Worm (Caenorhabditis elegans) whole organism, young adult: Measurements from ENCODE around the gene Y39A1C.1.

Experiments
- B0035.1 ChIP-seq: sonication (generic microtip); optimal IDR thresholded peaks from 2 replicates; lab custom pipeline; 2016; ENCODE audit warnings: missing genetic modification characterization, mild to moderate bottlenecking, missing compliant biosample characterization, missing genotype, missing genetic modification reagents
- B0336.3 ChIP-seq: fragments of 200-800 bp; sonication (Bioruptor generic); IDR thresholded peaks from 2 replicates; pipeline ENCODE4 v1.3.6; 2022; ENCODE audit warnings: missing genetic modification characterization, missing compliant biosample characterization
- C06A6.2 ChIP-seq: fragments of 200-800 bp; sonication (Bioruptor generic); conservative IDR thresholded peaks from 2 replicates; pipeline ENCODE4 v1.3.6; 2022; ENCODE audit warnings: missing genetic modification characterization, missing compliant biosample characterization
- D2030.7 ChIP-seq: fragments of 200-800 bp; sonication (Bioruptor generic); IDR thresholded peaks from 2 replicates; pipeline ENCODE4 v1.3.6; 2022; ENCODE audit warnings: missing genetic modification reagents, missing genetic modification characterization, missing compliant biosample characterization
- F37B4.10 ChIP-seq: fragments of 200-800 bp; sonication (Bioruptor generic); IDR thresholded peaks from 2 replicates; pipeline ENCODE4 v1.3.6; 2022; ENCODE audit warnings: missing genetic modification characterization, missing compliant biosample characterization
- F49E8.2 ChIP-seq: sonication (generic microtip); optimal IDR thresholded peaks from 3 replicates; lab custom pipeline; 2017; ENCODE audit warnings: missing genetic modification characterization, mild to moderate bottlenecking, missing compliant biosample characterization, antibody characterized with exemption, moderate library complexity; ENCODE audit not compliant: insufficient read depth
- F52B5.7 ChIP-seq: sonication (generic microtip); optimal IDR thresholded peaks from 2 replicates; lab custom pipeline; 2016; ENCODE audit warnings: mild to moderate bottlenecking, missing genetic modification characterization, missing compliant biosample characterization
- F55B11.4 ChIP-seq: sonication (generic microtip); optimal IDR thresholded peaks from 2 replicates; lab custom pipeline; 2016; ENCODE audit warnings: missing compliant biosample characterization, missing genetic modification characterization, borderline replicate concordance; ENCODE audit not compliant: insufficient read depth
- T07F8.4 ChIP-seq: sonication (generic microtip); optimal IDR thresholded peaks from 2 replicates; lab custom pipeline; 2016; ENCODE audit warnings: mild to moderate bottlenecking, missing genetic modification characterization, moderate library complexity, missing compliant biosample characterization
- T26A5.8 ChIP-seq: sonication (generic microtip); optimal IDR thresholded peaks from 2 replicates; lab custom pipeline; 2016; ENCODE audit warnings: missing genetic modification characterization, missing compliant biosample characterization
- Y56A3A.18 ChIP-seq: fragments of 200-800 bp; sonication (Bioruptor generic); IDR thresholded peaks from 2 replicates; pipeline ENCODE4 v1.3.6; 2022; ENCODE audit warnings: missing genetic modification reagents, missing genetic modification characterization, missing compliant biosample characterization
- Y79H2A.3 ChIP-seq: fragments of 200-800 bp; sonication (Bioruptor generic); conservative IDR thresholded peaks from 2 replicates; pipeline ENCODE4 v1.3.6; 2022; ENCODE audit warnings: missing genetic modification reagents, missing genetic modification characterization, missing compliant biosample characterization
- Y95B8A.8 ChIP-seq: fragments of 200-800 bp; sonication (Bioruptor generic); IDR thresholded peaks from 2 replicates; pipeline ENCODE4 v1.3.6; 2022; ENCODE audit warnings: missing genetic modification reagents, missing genetic modification characterization, missing compliant biosample characterization
- ZK185.1 ChIP-seq: sonication (generic microtip); optimal IDR thresholded peaks from 2 replicates; lab custom pipeline; 2016; ENCODE audit warnings: mild to moderate bottlenecking, missing genetic modification characterization, missing compliant biosample characterization; ENCODE audit not compliant: poor library complexity, severe bottlenecking
- ama-1 ChIP-seq, 3 experiments: fragments of 150-350 bp in 1 of 3; sonication (generic microtip) in 2 of 3; optimal IDR thresholded peaks; 2 replicates each; lab custom pipeline; 2014 to 2018; ENCODE audit warnings: missing biosample characterization in 2 of 3, missing genetic modification characterization in 2 of 3, missing genetic modification reagents in 2 of 3
- aptf-2 ChIP-seq: fragments of 200-800 bp; sonication (Bioruptor generic); conservative IDR thresholded peaks from 2 replicates; pipeline ENCODE4 v1.3.6; 2022; ENCODE audit warnings: missing genetic modification reagents, missing genetic modification characterization, missing compliant biosample characterization
- bed-2 ChIP-seq: fragments of 200-800 bp; sonication (Bioruptor generic); IDR thresholded peaks from 2 replicates; pipeline ENCODE4 v1.3.6; 2022; ENCODE audit warnings: missing genetic modification reagents, missing genetic modification characterization, missing compliant biosample characterization
- cebp-1 ChIP-seq, 2 experiments: fragments of 200-800 bp in 1 of 2; sonication (Bioruptor generic) in 1 of 2; sonication (generic microtip) in 1 of 2; IDR thresholded peaks in 1 of 2; optimal IDR thresholded peaks in 1 of 2; 2 replicates each; pipeline versions ENCODE4 v1.3.6 to Lab custom; 2017 to 2022; ENCODE audit warnings: missing compliant biosample characterization in 2 of 2, missing genetic modification characterization in 2 of 2, mild to moderate bottlenecking in 1 of 2, missing genetic modification reagents in 1 of 2, moderate library complexity in 1 of 2
- ceh-100 ChIP-seq: fragments of 200-800 bp; sonication (Bioruptor generic); IDR thresholded peaks from 2 replicates; pipeline ENCODE4 v1.3.6; 2022; ENCODE audit warnings: missing genetic modification reagents, missing genetic modification characterization, missing compliant biosample characterization
- ceh-27 ChIP-seq: fragments of 200-800 bp; sonication (Bioruptor generic); optimal IDR thresholded peaks from 2 replicates; lab custom pipeline; 2018; ENCODE audit warnings: mild to moderate bottlenecking, missing genetic modification characterization, moderate library complexity, missing compliant biosample characterization
- ceh-40 ChIP-seq: fragments of 200-800 bp; sonication (Bioruptor generic); IDR thresholded peaks from 2 replicates; pipeline ENCODE4 v1.3.6; 2022; ENCODE audit warnings: missing genetic modification characterization, missing compliant biosample characterization
- ceh-58 ChIP-seq: fragments of 200-800 bp; sonication (Bioruptor generic); IDR thresholded peaks from 2 replicates; pipeline ENCODE4 v1.3.6; 2022; ENCODE audit warnings: missing genetic modification characterization, missing compliant biosample characterization
- chd-7 ChIP-seq: sonication (generic microtip); optimal IDR thresholded peaks from 2 replicates; lab custom pipeline; 2016; ENCODE audit warnings: mild to moderate bottlenecking, missing genetic modification characterization, moderate library complexity, missing compliant biosample characterization
- dpff-1 ChIP-seq: sonication (generic microtip); optimal IDR thresholded peaks from 2 replicates; lab custom pipeline; 2017; ENCODE audit warnings: mild to moderate bottlenecking, missing genetic modification characterization, missing compliant biosample characterization
- egl-18 ChIP-seq: fragments of 200-800 bp; sonication (Bioruptor generic); IDR thresholded peaks from 2 replicates; pipeline ENCODE4 v1.3.6; 2022; ENCODE audit warnings: missing genetic modification reagents, missing genetic modification characterization, missing compliant biosample characterization
- ets-4 ChIP-seq: fragments of 200-800 bp; sonication (Bioruptor generic); optimal IDR thresholded peaks from 2 replicates; lab custom pipeline; 2018; ENCODE audit warnings: mild to moderate bottlenecking, missing genetic modification characterization, missing compliant biosample characterization
- gei-17 ChIP-seq: fragments of 200-800 bp; sonication (Bioruptor generic); optimal IDR thresholded peaks from 2 replicates; lab custom pipeline; 2018; ENCODE audit warnings: mild to moderate bottlenecking, missing genetic modification characterization, missing compliant biosample characterization
- him-1 ChIP-seq: sonication (generic microtip); optimal IDR thresholded peaks from 2 replicates; lab custom pipeline; 2016; ENCODE audit warnings: missing genotype, missing genetic modification reagents, missing genetic modification characterization, missing compliant biosample characterization
- hmg-20 ChIP-seq: fragments of 200-800 bp; sonication (Bioruptor generic); IDR thresholded peaks from 2 replicates; pipeline ENCODE4 v1.3.6; 2022; ENCODE audit warnings: missing genetic modification reagents, missing genetic modification characterization, missing compliant biosample characterization
- lag-1 ChIP-seq: fragments of 200-800 bp; sonication (Bioruptor generic); IDR thresholded peaks from 2 replicates; pipeline ENCODE4 v1.3.6; 2022; ENCODE audit warnings: missing genetic modification reagents, missing genetic modification characterization, missing compliant biosample characterization
- let-526 ChIP-seq: fragments of 200-800 bp; sonication (Bioruptor generic); IDR thresholded peaks from 2 replicates; pipeline ENCODE4 v1.3.6; 2022; ENCODE audit warnings: missing genetic modification reagents, missing genetic modification characterization, missing compliant biosample characterization
- let-607 ChIP-seq, 2 experiments: fragments of 200-800 bp in 1 of 2; sonication (Bioruptor generic) in 1 of 2; sonication (generic microtip) in 1 of 2; optimal IDR thresholded peaks; 2 replicates each; lab custom pipeline; 2016 to 2018; ENCODE audit warnings: mild to moderate bottlenecking in 2 of 2, missing compliant biosample characterization in 2 of 2, missing genetic modification characterization in 2 of 2, moderate library complexity in 2 of 2, missing genotype in 1 of 2
- lin-26 ChIP-seq: fragments of 200-800 bp; sonication (Bioruptor generic); IDR thresholded peaks from 2 replicates; pipeline ENCODE4 v1.3.6; 2022; ENCODE audit warnings: missing genetic modification reagents, missing genetic modification characterization, missing compliant biosample characterization
- lin-35 ChIP-seq, 3 experiments: fragments of 150-350 bp in 2 of 3; sonication (generic microtip) in 1 of 3; optimal IDR thresholded peaks; 2 replicates each; lab custom pipeline; 2014 to 2018; ENCODE audit warnings: missing biosample characterization in 3 of 3, missing genetic modification characterization in 3 of 3, missing genetic modification reagents in 3 of 3
- lin-54 ChIP-seq: fragments of 200-800 bp; sonication (Bioruptor generic); optimal IDR thresholded peaks from 2 replicates; lab custom pipeline; 2018; ENCODE audit warnings: mild to moderate bottlenecking, missing genetic modification characterization, missing compliant biosample characterization
- madf-10 ChIP-seq: sonication (generic microtip); optimal IDR thresholded peaks from 2 replicates; lab custom pipeline; 2016; ENCODE audit warnings: mild to moderate bottlenecking, missing genetic modification characterization, missing compliant biosample characterization
- madf-6 ChIP-seq: fragments of 200-800 bp; sonication (Bioruptor generic); IDR thresholded peaks from 2 replicates; pipeline ENCODE4 v1.3.6; 2022; ENCODE audit warnings: missing genetic modification reagents, missing genetic modification characterization, missing compliant biosample characterization
- mes-4 ChIP-seq: sonication (generic microtip); optimal IDR thresholded peaks from 2 replicates; lab custom pipeline; 2016; ENCODE audit warnings: missing genotype, missing genetic modification characterization, missing compliant biosample characterization
- nhr-80 ChIP-seq: sonication (generic microtip); optimal IDR thresholded peaks from 2 replicates; lab custom pipeline; 2016; ENCODE audit warnings: missing genetic modification characterization, missing compliant biosample characterization
- rcor-1 ChIP-seq: fragments of 200-800 bp; sonication (Bioruptor generic); IDR thresholded peaks from 2 replicates; pipeline ENCODE4 v1.3.6; 2022; ENCODE audit warnings: missing genetic modification reagents, missing genetic modification characterization, missing compliant biosample characterization
- sea-2 ChIP-seq: fragments of 200-800 bp; sonication (Bioruptor generic); IDR thresholded peaks from 2 replicates; pipeline ENCODE4 v1.3.6; 2022; ENCODE audit warnings: missing genetic modification characterization, missing compliant biosample characterization
- snpc-1.1 ChIP-seq: sonication (generic microtip); optimal IDR thresholded peaks from 2 replicates; lab custom pipeline; 2017; ENCODE audit warnings: missing genetic modification characterization, mild to moderate bottlenecking, missing compliant biosample characterization, antibody characterized with exemption, moderate library complexity, missing genotype, missing genetic modification reagents; ENCODE audit not compliant: insufficient read depth
- snpc-3.4 ChIP-seq: sonication (generic microtip); optimal IDR thresholded peaks from 2 replicates; lab custom pipeline; 2017; ENCODE audit warnings: missing genetic modification characterization, mild to moderate bottlenecking, missing compliant biosample characterization, antibody characterized with exemption, moderate library complexity, missing genotype, missing genetic modification reagents
- tbp1 ChIP-seq: fragments of 200-800 bp; sonication (Bioruptor generic); optimal IDR thresholded peaks from 2 replicates; lab custom pipeline; 2018; ENCODE audit warnings: mild to moderate bottlenecking, missing genetic modification characterization, missing compliant biosample characterization
- zfh-2 ChIP-seq: fragments of 200-800 bp; sonication (Bioruptor generic); conservative IDR thresholded peaks from 2 replicates; pipeline ENCODE4 v1.3.6; 2022; ENCODE audit warnings: missing genetic modification reagents, missing genetic modification characterization, missing compliant biosample characterization
- zim-3 ChIP-seq: sonication (generic microtip); optimal IDR thresholded peaks from 2 replicates; lab custom pipeline; 2017; ENCODE audit warnings: mild to moderate bottlenecking, missing genetic modification characterization, moderate library complexity, missing compliant biosample characterization
- ztf-18 ChIP-seq: sonication (generic microtip); optimal IDR thresholded peaks from 2 replicates; lab custom pipeline; 2016; ENCODE audit warnings: missing genotype, mild to moderate bottlenecking, missing genetic modification characterization, missing compliant biosample characterization
- ztf-28 ChIP-seq: fragments of 200-800 bp; sonication (Bioruptor generic); IDR thresholded peaks from 2 replicates; pipeline ENCODE4 v1.3.6; 2022; ENCODE audit warnings: missing genetic modification reagents, missing genetic modification characterization, missing compliant biosample characterization

Y39A1C.1 gene

DNA sequence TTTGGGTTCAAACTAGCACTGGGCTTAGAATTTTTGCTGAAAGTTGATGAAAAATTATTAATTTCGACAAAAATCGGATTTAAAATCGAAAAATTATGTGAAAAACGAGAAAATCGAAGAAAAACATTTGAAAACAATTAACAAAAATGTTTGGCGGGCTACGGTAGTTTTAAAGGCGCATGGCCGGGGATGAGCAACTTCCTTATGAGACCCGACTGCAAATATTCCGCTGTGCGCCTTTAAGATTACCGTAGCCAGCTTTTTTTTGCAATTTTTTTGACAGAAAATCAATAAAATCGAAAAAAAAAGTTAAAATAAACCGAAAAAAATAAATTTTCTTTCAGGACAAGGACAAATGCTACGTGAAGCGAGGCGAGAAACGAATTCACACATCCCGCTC is 22.3 kb downstream of the Y39A1C.1 start (continued):
- peak; percentile 28 for TF ChIP-seq ztf-18 (tag; lab: Kevin White, UChicago)
- peak; percentile 65 for TF ChIP-seq rcor-1
- peak; percentile 99 for TF ChIP-seq madf-6 (GFP tag; lab: Robert Waterston, UW)
- no peak for TF ChIP-seq ceh-40 (GFP tag; lab: Robert Waterston, UW)
- TF ChIP-seq ets-4 (GFP tag; lab: Kevin White, UChicago), result no peak
- peak; percentile 70 for TF ChIP-seq B0336.3 (GFP tag; lab: Robert Waterston, UW)
- TF ChIP-seq tbp1 (GFP tag; lab: Kevin White, UChicago), result peak; percentile 43
- no peak for TF ChIP-seq ZK185.1
- peak; percentile 90 for TF ChIP-seq D2030.7
- TF ChIP-seq ceh-27, result no peak
- TF ChIP-seq lin-54 (GFP tag; lab: Kevin White, UChicago), result peak; percentile 81
- TF ChIP-seq F37B4.10 (GFP tag; lab: Robert Waterston, UW), result no peak
- no peak for TF ChIP-seq ceh-58 (GFP tag; lab: Robert Waterston, UW)
- TF ChIP-seq T26A5.8 (tag; lab: Kevin White, UChicago), result no peak
- TF ChIP-seq lag-1 (GFP tag; lab: Robert Waterston, UW), result no peak
- peak; percentile 74 for TF ChIP-seq F49E8.2 (tag; lab: Kevin White, UChicago)
- no peak for TF ChIP-seq zim-3 (tag; lab: Kevin White, UChicago)
- TF ChIP-seq gei-17 (GFP tag; lab: Kevin White, UChicago), result no peak
- TF ChIP-seq ztf-28 (GFP tag; lab: Robert Waterston, UW), result 0 out of 2 replicates have a peak, but pooled peaks have one; percentile 48
- TF ChIP-seq snpc-3.4 (tag; lab: Kevin White, UChicago), result peak; percentile 69
- peak; percentile 77 for TF ChIP-seq ceh-100 (GFP tag; lab: Robert Waterston, UW)
- TF ChIP-seq hmg-20 (GFP tag; lab: Robert Waterston, UW), result no peak
- TF ChIP-seq snpc-1.1 (tag; lab: Kevin White, UChicago), result no peak
- no peak for TF ChIP-seq cebp-1 (GFP tag; IDR thresholded peaks at IDR 0.05; lab: Robert Waterston, UW)
- no peak for TF ChIP-seq cebp-1 (tag; optimal IDR thresholded peaks at IDR 0.05; lab: Kevin White, UChicago)
- peak; percentile 35 for TF ChIP-seq him-1 (tag; lab: Kevin White, UChicago)
- no peak for TF ChIP-seq sea-2 (GFP tag; lab: Robert Waterston, UW)
- no peak for TF ChIP-seq bed-2 (GFP tag; lab: Robert Waterston, UW)
- no peak for TF ChIP-seq lin-26 (GFP tag; lab: Robert Waterston, UW)
- TF ChIP-seq F55B11.4 (tag; lab: Kevin White, UChicago), result no peak
- no peak for TF ChIP-seq nhr-80 (tag; lab: Kevin White, UChicago)
- TF ChIP-seq zfh-2 (GFP tag; lab: Robert Waterston, UW), result no peak
- no peak for TF ChIP-seq aptf-2 (GFP tag; lab: Robert Waterston, UW)
- TF ChIP-seq F52B5.7 (tag; lab: Kevin White, UChicago), result no peak
- TF ChIP-seq chd-7 (tag; lab: Kevin White, UChicago), result no peak
- TF ChIP-seq madf-10 (tag; lab: Kevin White, UChicago), result no peak
- no peak for TF ChIP-seq ama-1 (optimal IDR thresholded peaks at IDR 0.05; lab: Kevin White, UChicago)
- no peak for TF ChIP-seq ama-1 (GFP tag; optimal IDR thresholded peaks at IDR 0.05; lab: Kevin White, UChicago)
- TF ChIP-seq Y79H2A.3 (GFP tag; lab: Robert Waterston, UW), result no peak
- no peak for TF ChIP-seq B0035.1 (tag; lab: Kevin White, UChicago)
- TF ChIP-seq dpff-1 (tag; lab: Kevin White, UChicago), result no peak
- TF ChIP-seq C06A6.2 (GFP tag; lab: Robert Waterston, UW), result no peak
- TF ChIP-seq T07F8.4 (tag; lab: Kevin White, UChicago), result no peak
- TF ChIP-seq let-607 (tag; optimal IDR thresholded peaks at IDR 0.05; lab: Kevin White, UChicago), result no peak
- no peak for TF ChIP-seq Y56A3A.18 (GFP tag; lab: Robert Waterston, UW)
- TF ChIP-seq let-526 (GFP tag; lab: Robert Waterston, UW), result no peak
- peak; percentile 68; the same call in 1 of the 2 replicates for TF ChIP-seq Y95B8A.8 (GFP tag; lab: Robert Waterston, UW)
- no peak for TF ChIP-seq egl-18
- no peak for TF ChIP-seq mes-4 (tag; lab: Kevin White, UChicago)
- TF ChIP-seq lin-35 (GFP tag; optimal IDR thresholded peaks at IDR 0.05; lab: Kevin White, UChicago), result no peak
